Worm (Caenorhabditis elegans): ENCODE measurements around the gene gop-2.

DNA sequence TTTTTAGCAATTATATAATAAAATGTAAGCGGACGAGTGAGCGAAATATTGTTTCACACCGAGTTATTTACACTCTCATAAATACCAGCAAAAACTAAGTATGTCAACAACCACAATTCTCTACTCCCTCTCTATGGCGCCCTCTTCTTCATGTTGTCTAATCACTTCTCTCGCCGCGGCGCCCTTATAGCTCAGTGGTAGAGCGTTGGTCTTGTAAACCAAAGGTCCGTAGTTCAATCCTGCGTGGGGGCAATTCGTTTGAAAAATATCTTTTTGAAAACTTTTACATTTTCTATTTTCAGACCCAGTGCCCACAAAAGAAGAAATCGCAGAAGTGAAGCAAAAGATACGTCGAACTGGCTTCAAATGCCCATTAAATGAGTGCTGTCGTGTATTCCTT is 46.9 kb downstream of the gop-2 start:
- TF ChIP-seq unc-39 (tag; optimal IDR thresholded peaks at IDR 0.05) (no peak), blmp-1 (tag; optimal IDR thresholded peaks at IDR 0.05; ENCODE audit: insufficient read depth) (no peak), mbf-1 (tag; optimal IDR thresholded peaks at IDR 0.05) (no peak), mdl-1 (tag; optimal IDR thresholded peaks at IDR 0.05) (no peak), snpc-4 (tag; optimal IDR thresholded peaks at IDR 0.05) (no peak)

Data from whole organism, L2 larva.